Worm (Caenorhabditis elegans) whole organism, L3 larva: ENCODE data around the gene F12E12.2.

Experiments
- ceh-82 ChIP-seq: fragments of 150-350 bp; optimal IDR thresholded peaks from 2 replicates; lab custom pipeline; 2014; ENCODE audit warnings: missing biosample characterization, missing genetic modification characterization
- daf-12 ChIP-seq: fragments of 150-350 bp; optimal IDR thresholded peaks from 2 replicates; lab custom pipeline; 2014; ENCODE audit warnings: missing biosample characterization, missing genetic modification reagents, missing genetic modification characterization
- egl-27 ChIP-seq: sonication (generic microtip); optimal IDR thresholded peaks from 4 replicates; lab custom pipeline; 2017; ENCODE audit warnings: missing biosample characterization, missing genetic modification reagents, missing genetic modification characterization
- eor-1 ChIP-seq, 2 experiments: fragments of 150-350 bp; optimal IDR thresholded peaks; 2 replicates each; lab custom pipeline; 2014 to 2018; ENCODE audit warnings: missing biosample characterization in 2 of 2, missing genetic modification characterization in 2 of 2
- fos-1 ChIP-seq: fragments of 150-350 bp; optimal IDR thresholded peaks from 2 replicates; lab custom pipeline; 2014; ENCODE audit warnings: missing biosample characterization, missing genetic modification characterization
- nfya-1 ChIP-seq: sonication (generic microtip); optimal IDR thresholded peaks from 2 replicates; lab custom pipeline; 2017; ENCODE audit warnings: missing genetic modification characterization, mild to moderate bottlenecking, missing compliant biosample characterization, antibody characterized with exemption, moderate library complexity; ENCODE audit not compliant: insufficient read depth
- nhr-11 ChIP-seq: fragments of 150-350 bp; optimal IDR thresholded peaks from 2 replicates; lab custom pipeline; 2014; ENCODE audit warnings: missing biosample characterization, missing genetic modification characterization
- nhr-76 ChIP-seq: fragments of 150-350 bp; sonication (generic microtip); optimal IDR thresholded peaks from 5 replicates; lab custom pipeline; 2014; ENCODE audit warnings: missing biosample characterization, missing genetic modification characterization
- pha-4 ChIP-seq: fragments of 150-350 bp; optimal IDR thresholded peaks from 2 replicates; lab custom pipeline; 2014; ENCODE audit warnings: missing biosample characterization, missing genetic modification reagents, missing genetic modification characterization
- skn-1 ChIP-seq: fragments of 150-350 bp; optimal IDR thresholded peaks from 2 replicates; lab custom pipeline; 2014; ENCODE audit warnings: missing biosample characterization, missing genetic modification characterization
- tbx-2 ChIP-seq: sonication (generic microtip); optimal IDR thresholded peaks from 2 replicates; lab custom pipeline; 2016; ENCODE audit warnings: mild to moderate bottlenecking, missing genetic modification characterization, missing compliant biosample characterization
- unc-39 ChIP-seq: sonication (generic microtip); optimal IDR thresholded peaks from 4 replicates; lab custom pipeline; 2017; ENCODE audit warnings: missing biosample characterization, missing genetic modification characterization
- unc-62 ChIP-seq: fragments of 150-350 bp; sonication (generic microtip); optimal IDR thresholded peaks from 4 replicates; lab custom pipeline; 2014; ENCODE audit warnings: missing biosample characterization, missing genetic modification reagents, missing genetic modification characterization

ce11 chrII:3781238-3781637 is 41.5 kb downstream of the F12E12.2 start:
- no peak for TF ChIP-seq skn-1
- no peak for TF ChIP-seq fos-1 (tag; lab: Kevin White, UChicago)
- TF ChIP-seq egl-27 (tag; lab: Kevin White, UChicago): no peak
- no peak for TF ChIP-seq unc-62 (GFP tag; lab: Kevin White, UChicago)
- no peak for TF ChIP-seq nfya-1
- TF ChIP-seq unc-39: no peak
- TF ChIP-seq nhr-76 (tag; lab: Kevin White, UChicago): no peak
- no peak for TF ChIP-seq pha-4
- TF ChIP-seq ceh-82 (tag; lab: Kevin White, UChicago): no peak
- TF ChIP-seq nhr-11: no peak
- no peak for TF ChIP-seq eor-1 (tag; optimal IDR thresholded peaks at IDR 0.05; lab: Kevin White, UChicago)
- no peak for TF ChIP-seq daf-12
- TF ChIP-seq tbx-2 (tag; lab: Kevin White, UChicago): no peak
